Fruit fly (Drosophila melanogaster) whole organism, prepupa: Measurements from ENCODE around the gene CG45011.
A peak's percentile ranks its signal among the peaks of the same experiment; 100 is the strongest.

ENCODE experiments used
- Blimp-1 ChIP-seq: fragments of 200-800 bp; sonication (Bioruptor generic); optimal IDR thresholded peaks from 3 replicates; lab custom pipeline; 2017; ENCODE audit warnings: missing biosample characterization, missing genetic modification characterization, mild to moderate bottlenecking, moderate library complexity, missing genetic modification reagents
- CG10669 ChIP-seq: fragments of 200-800 bp; sonication (Bioruptor generic); optimal IDR thresholded peaks from 3 replicates; lab custom pipeline; 2018; ENCODE audit warnings: missing biosample characterization, mild to moderate bottlenecking, missing genetic modification characterization, moderate library complexity
- CG11294 ChIP-seq: fragments of 200-800 bp; sonication (Bioruptor generic); IDR thresholded peaks from 2 replicates; pipeline ENCODE4 v1.3.6; 2022; ENCODE audit warnings: missing biosample characterization, missing genetic modification characterization
- CG11762 ChIP-seq: fragments of 200-800 bp; sonication (Bioruptor generic); optimal IDR thresholded peaks from 3 replicates; lab custom pipeline; 2016; ENCODE audit warnings: missing biosample characterization, missing genetic modification characterization; ENCODE audit not compliant: insufficient read depth
- CG15336 ChIP-seq: fragments of 200-800 bp; sonication (Bioruptor generic); IDR thresholded peaks from 2 replicates; pipeline ENCODE4 v1.3.6; 2022; ENCODE audit warnings: missing biosample characterization, missing genetic modification characterization
- CG1621 ChIP-seq: fragments of 200-800 bp; sonication (Bioruptor generic); optimal IDR thresholded peaks from 3 replicates; lab custom pipeline; 2018; ENCODE audit warnings: missing biosample characterization, mild to moderate bottlenecking, missing genetic modification characterization
- CG16779 ChIP-seq: fragments of 200-800 bp; sonication (Bioruptor generic); optimal IDR thresholded peaks from 3 replicates; lab custom pipeline; 2017; ENCODE audit warnings: missing biosample characterization, mild to moderate bottlenecking, missing genetic modification characterization
- CG3032 ChIP-seq: fragments of 200-800 bp; optimal IDR thresholded peaks from 2 replicates; lab custom pipeline; 2019; ENCODE audit warnings: missing biosample characterization, mild to moderate bottlenecking, missing genetic modification characterization, moderate library complexity
- CG31627 ChIP-seq: fragments of 200-800 bp; sonication (Bioruptor generic); optimal IDR thresholded peaks from 3 replicates; lab custom pipeline; 2016; ENCODE audit warnings: missing biosample characterization, missing genetic modification characterization
- CG34406 ChIP-seq: fragments of 200-800 bp; sonication (Bioruptor generic); optimal IDR thresholded peaks from 3 replicates; lab custom pipeline; 2016; ENCODE audit warnings: missing biosample characterization, missing genetic modification characterization
- CG4318 ChIP-seq: fragments of 200-800 bp; sonication (Bioruptor generic); optimal IDR thresholded peaks from 3 replicates; lab custom pipeline; 2017; ENCODE audit warnings: missing biosample characterization, mild to moderate bottlenecking, missing genetic modification characterization
- CG6792 ChIP-seq: fragments of 200-800 bp; sonication (Bioruptor generic); optimal IDR thresholded peaks from 3 replicates; lab custom pipeline; 2016; ENCODE audit warnings: missing biosample characterization, missing genetic modification characterization
- CG6854 ChIP-seq: fragments of 200-800 bp; sonication (Bioruptor generic); optimal IDR thresholded peaks from 2 replicates; lab custom pipeline; 2017; ENCODE audit warnings: missing biosample characterization, mild to moderate bottlenecking, missing genetic modification characterization
- CG7368 ChIP-seq: fragments of 200-800 bp; sonication (Bioruptor generic); optimal IDR thresholded peaks from 3 replicates; lab custom pipeline; 2016; ENCODE audit warnings: missing biosample characterization, missing genetic modification characterization
- CG8632 ChIP-seq: fragments of 200-800 bp; sonication (Bioruptor generic); optimal IDR thresholded peaks from 3 replicates; lab custom pipeline; 2016; ENCODE audit warnings: missing biosample characterization, missing genetic modification characterization
- Eip78C ChIP-seq: fragments of 200-800 bp; sonication (Bioruptor generic); peaks from one replicate; lab custom pipeline; 2016; ENCODE audit warnings: missing biosample characterization, missing genetic modification characterization
- Ets96B ChIP-seq: fragments of 200-800 bp; optimal IDR thresholded peaks from 2 replicates; lab custom pipeline; 2019; ENCODE audit warnings: missing biosample characterization, mild to moderate bottlenecking, missing genetic modification characterization, moderate library complexity
- Gug ChIP-seq: fragments of 200-800 bp; sonication (Bioruptor generic); IDR thresholded peaks from 2 replicates; pipeline ENCODE4 v1.3.6; 2022; ENCODE audit warnings: missing biosample characterization, missing genetic modification characterization
- Hr38 ChIP-seq: sonication (Bioruptor generic); optimal IDR thresholded peaks from 2 replicates; lab custom pipeline; 2016; ENCODE audit warnings: missing biosample characterization, missing genetic modification characterization
- Hr39 ChIP-seq: fragments of 200-800 bp; sonication (Bioruptor generic); optimal IDR thresholded peaks from 2 replicates; lab custom pipeline; 2016; ENCODE audit warnings: missing biosample characterization, missing genetic modification characterization
- Hr4 ChIP-seq: fragments of 200-800 bp; sonication (Bioruptor generic); optimal IDR thresholded peaks from 3 replicates; lab custom pipeline; 2016; ENCODE audit warnings: missing biosample characterization, missing genetic modification characterization
- Met ChIP-seq: fragments of 200-800 bp; sonication (Bioruptor generic); optimal IDR thresholded peaks from 3 replicates; lab custom pipeline; 2016; ENCODE audit warnings: missing biosample characterization, missing genetic modification characterization
- Smox ChIP-seq: fragments of 200-800 bp; sonication (Bioruptor generic); optimal IDR thresholded peaks from 3 replicates; lab custom pipeline; 2016; ENCODE audit warnings: missing biosample characterization, missing genetic modification characterization
- Sox14 ChIP-seq: fragments of 200-800 bp; sonication (Bioruptor generic); optimal IDR thresholded peaks from 3 replicates; lab custom pipeline; 2016; ENCODE audit warnings: missing biosample characterization, missing genetic modification characterization
- achi ChIP-seq: fragments of 200-800 bp; sonication (Bioruptor generic); optimal IDR thresholded peaks from 3 replicates; lab custom pipeline; 2016; ENCODE audit warnings: missing biosample characterization, missing genetic modification characterization
- acj6 ChIP-seq: fragments of 200-800 bp; sonication (Bioruptor generic); optimal IDR thresholded peaks from 3 replicates; lab custom pipeline; 2016; ENCODE audit warnings: missing biosample characterization, missing genetic modification characterization
- cyc ChIP-seq: fragments of 200-800 bp; sonication (Bioruptor generic); optimal IDR thresholded peaks from 3 replicates; lab custom pipeline; 2016; ENCODE audit warnings: missing biosample characterization, missing genetic modification characterization
- dac ChIP-seq: fragments of 200-800 bp; sonication (Bioruptor generic); optimal IDR thresholded peaks from 2 replicates; lab custom pipeline; 2017; ENCODE audit warnings: missing biosample characterization, mild to moderate bottlenecking, missing genetic modification characterization
- fkh ChIP-seq: fragments of 200-800 bp; sonication (Bioruptor generic); optimal IDR thresholded peaks from 3 replicates; lab custom pipeline; 2017; ENCODE audit warnings: missing biosample characterization, mild to moderate bottlenecking, missing genetic modification characterization, moderate library complexity
- lz ChIP-seq: fragments of 200-800 bp; sonication (Bioruptor generic); optimal IDR thresholded peaks from 3 replicates; lab custom pipeline; 2016; ENCODE audit warnings: missing biosample characterization, missing genetic modification characterization
- net ChIP-seq: fragments of 200-800 bp; sonication (Bioruptor generic); optimal IDR thresholded peaks from 3 replicates; lab custom pipeline; 2016; ENCODE audit warnings: missing biosample characterization, missing genetic modification characterization
- salr ChIP-seq, 2 experiments: fragments of 200-800 bp; sonication (Bioruptor generic); optimal IDR thresholded peaks; 3 replicates each; lab custom pipeline; 2016 to 2018; ENCODE audit warnings: missing biosample characterization in 2 of 2, missing genetic modification characterization in 2 of 2, mild to moderate bottlenecking in 1 of 2
- spab ChIP-seq: fragments of 200-800 bp; sonication (Bioruptor generic); optimal IDR thresholded peaks from 2 replicates; lab custom pipeline; 2017; ENCODE audit warnings: missing biosample characterization, mild to moderate bottlenecking, missing genetic modification characterization, missing genetic modification reagents
- svp ChIP-seq: fragments of 200-800 bp; sonication (Bioruptor generic); peaks from one replicate; lab custom pipeline; 2016; ENCODE audit warnings: missing biosample characterization, missing genetic modification characterization

The CG45011 gene

DNA sequence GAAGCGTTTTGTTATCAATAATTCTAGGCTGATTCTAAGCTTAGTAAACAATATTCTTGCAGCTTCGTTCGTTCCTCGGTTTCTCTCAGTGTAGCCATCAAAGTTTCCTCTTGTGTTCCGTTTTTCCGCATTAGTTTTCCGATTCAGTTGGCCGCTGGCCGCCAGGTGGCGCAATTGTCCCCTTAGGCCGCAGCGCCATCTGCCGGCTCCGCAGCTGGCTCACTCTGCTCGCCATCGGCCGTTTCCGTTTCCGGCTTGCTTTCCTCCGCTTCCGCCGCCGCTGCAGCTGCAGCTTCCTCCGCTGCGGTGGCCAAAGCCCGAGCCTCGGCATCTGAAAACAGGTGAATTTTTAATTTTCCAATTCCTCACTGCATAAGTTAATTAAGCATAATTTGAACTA is 17.5 kb upstream of the CG45011 start (continued):
- TF ChIP-seq CG6792 (GFP tag; lab: Kevin White, UChicago) (peak; percentile 52), Smox (GFP tag; lab: Kevin White, UChicago) (peak; percentile 32), Sox14 (GFP tag; lab: Kevin White, UChicago) (no peak), Hr38 (GFP tag; lab: Kevin White, UChicago) (no peak), CG3032 (peak; percentile 62), salr (GFP tag; optimal IDR thresholded peaks at IDR 0.05; lab: Kevin White, UChicago) (peak; percentile 40 to 58), CG1621 (peak; percentile 75), Blimp-1 (peak; percentile 25), Met (GFP tag; lab: Kevin White, UChicago) (peak; percentile 59), CG4318 (GFP tag; lab: Kevin White, UChicago) (peak; percentile 46), Gug (GFP tag; lab: Robert Waterston, UW) (peak; percentile 24; the same call in 1 of the 2 replicates), CG15336 (GFP tag; lab: Robert Waterston, UW) (peak; percentile 25; the same call in 1 of the 2 replicates), CG6854 (GFP tag; lab: Kevin White, UChicago) (peak; percentile 81), CG34406 (GFP tag; lab: Kevin White, UChicago) (peak; percentile 46), Eip78C (peak; percentile 94), fkh (GFP tag; lab: Kevin White, UChicago) (peak; percentile 89), Hr39 (GFP tag; lab: Kevin White, UChicago) (no peak)
- TF ChIP-seq, all 60 proteins: peak for 49

DNA sequence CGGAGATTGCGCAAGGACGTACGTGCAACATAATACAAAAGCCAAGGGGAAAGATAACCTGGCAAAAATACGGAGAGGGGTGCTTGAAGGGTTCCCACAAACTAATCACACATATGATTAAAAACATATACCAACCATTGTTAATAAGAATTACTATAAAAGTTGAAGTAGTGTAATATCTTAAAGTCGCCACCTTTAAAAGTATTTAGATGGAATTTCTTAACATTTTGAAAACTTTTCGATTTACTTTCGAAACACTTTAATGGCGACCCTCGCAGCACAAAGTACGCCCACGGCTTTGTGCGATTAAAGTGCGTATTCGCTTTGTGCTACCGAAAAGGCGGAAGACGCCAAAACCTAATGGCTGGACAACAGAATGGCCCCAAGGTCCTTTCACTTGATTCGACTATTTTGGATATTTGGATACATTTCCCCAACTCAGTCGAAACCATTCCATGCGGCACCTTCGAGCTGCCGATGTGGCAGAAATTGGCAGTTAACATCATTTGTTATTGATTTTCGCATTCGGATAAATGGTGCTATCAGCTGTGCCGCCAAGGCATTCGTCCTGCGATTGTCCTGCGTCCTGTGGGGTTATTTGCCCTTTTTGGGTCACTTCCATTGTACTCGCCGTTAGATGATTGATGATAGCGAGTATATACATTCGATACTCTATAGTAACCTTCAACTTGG is 10.3 kb upstream of the CG45011 start:
- TF ChIP-seq svp (GFP tag; lab: Kevin White, UChicago) (no peak), dac (no peak), achi (GFP tag; lab: Kevin White, UChicago) (no peak), CG16779 (tag; lab: Kevin White, UChicago) (no peak), CG3032 (no peak), CG10669 (no peak), Hr38 (GFP tag; lab: Kevin White, UChicago) (no peak), CG11762 (GFP tag; lab: Kevin White, UChicago) (no peak)

DNA sequence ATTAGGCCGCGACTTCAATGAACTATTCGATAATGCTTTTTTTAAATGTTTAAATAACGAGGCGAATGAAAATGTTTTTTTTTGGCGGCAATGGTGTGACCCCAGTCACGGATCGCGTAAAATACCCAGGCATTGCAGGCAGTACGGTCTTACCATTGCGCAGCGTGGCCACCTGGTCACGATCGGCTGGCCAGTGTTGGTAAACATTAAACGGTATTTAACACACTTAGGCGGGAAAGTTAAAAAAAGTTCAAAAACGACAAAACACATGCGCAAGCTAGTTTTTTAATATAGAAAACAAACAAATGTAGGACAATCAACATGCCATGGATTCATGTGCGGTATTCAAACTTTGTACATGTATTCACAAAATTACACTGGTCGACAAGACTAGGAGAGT is 4.6 kb upstream of the CG45011 start, which contains the start of gene esc:
Gene esc, minus strand, starts transcription at position 129 of the 400 bp plus-strand sequence.
- TF ChIP-seq CG6854 (GFP tag; lab: Kevin White, UChicago) (no peak), Hr4 (no peak), acj6 (GFP tag; lab: Kevin White, UChicago) (no peak), cyc (peak; percentile 28), net (GFP tag; lab: Kevin White, UChicago) (no peak), CG7368 (GFP tag; lab: Kevin White, UChicago) (no peak), CG11294 (GFP tag; lab: Robert Waterston, UW) (no peak), CG31627 (GFP tag; lab: Kevin White, UChicago) (peak; percentile 26), Sox14 (GFP tag; lab: Kevin White, UChicago) (peak; percentile 21)
- TF ChIP-seq, all 60 proteins: peak for 3

dm6 chr2L:11834308-11834707 is 422 bp downstream of the CG45011 start, which contains the start of gene CG45012:
Gene CG45012, plus strand, starts transcription at chr2L:11834608.
- TF ChIP-seq lz (no peak), spab (GFP tag; lab: Kevin White, UChicago) (no peak), Blimp-1 (no peak), CG6792 (GFP tag; lab: Kevin White, UChicago) (no peak), Ets96B (tag; lab: Kevin White, UChicago) (no peak), CG8632 (GFP tag; lab: Kevin White, UChicago) (no peak)
